Worm (Caenorhabditis elegans) whole organism, late embryonic: ENCODE results near the gene F55A4.13.

ENCODE experiments used
- F13H6.1 ChIP-seq: sonication (generic microtip); optimal IDR thresholded peaks from 2 replicates; lab custom pipeline; 2016; ENCODE audit warnings: missing genetic modification characterization, missing compliant biosample characterization
- ahr-1 ChIP-seq: sonication (generic microtip); optimal IDR thresholded peaks from 2 replicates; lab custom pipeline; 2016; ENCODE audit warnings: missing genetic modification characterization, missing compliant biosample characterization
- ama-1 ChIP-seq: fragments of 150-350 bp; optimal IDR thresholded peaks from 2 replicates; lab custom pipeline; 2014
- ceh-9 ChIP-seq: sonication (generic microtip); optimal IDR thresholded peaks from 2 replicates; lab custom pipeline; 2016; ENCODE audit warnings: mild to moderate bottlenecking, missing genetic modification characterization, inconsistent platforms, missing compliant biosample characterization
- dmd-4 ChIP-seq: sonication (generic microtip); optimal IDR thresholded peaks from 2 replicates; lab custom pipeline; 2016; ENCODE audit warnings: borderline replicate concordance, missing genetic modification characterization, missing compliant biosample characterization
- ets-4 ChIP-seq: sonication (generic microtip); optimal IDR thresholded peaks from 2 replicates; lab custom pipeline; 2016; ENCODE audit warnings: missing genetic modification characterization, missing compliant biosample characterization
- eyg-1 ChIP-seq: sonication (generic microtip); optimal IDR thresholded peaks from 2 replicates; lab custom pipeline; 2016; ENCODE audit warnings: missing genotype, missing genetic modification characterization, missing compliant biosample characterization
- pha-4 ChIP-seq: fragments of 150-350 bp; optimal IDR thresholded peaks from 2 replicates; lab custom pipeline; 2018; ENCODE audit warnings: missing biosample characterization, missing genetic modification reagents, missing genetic modification characterization

DNA sequence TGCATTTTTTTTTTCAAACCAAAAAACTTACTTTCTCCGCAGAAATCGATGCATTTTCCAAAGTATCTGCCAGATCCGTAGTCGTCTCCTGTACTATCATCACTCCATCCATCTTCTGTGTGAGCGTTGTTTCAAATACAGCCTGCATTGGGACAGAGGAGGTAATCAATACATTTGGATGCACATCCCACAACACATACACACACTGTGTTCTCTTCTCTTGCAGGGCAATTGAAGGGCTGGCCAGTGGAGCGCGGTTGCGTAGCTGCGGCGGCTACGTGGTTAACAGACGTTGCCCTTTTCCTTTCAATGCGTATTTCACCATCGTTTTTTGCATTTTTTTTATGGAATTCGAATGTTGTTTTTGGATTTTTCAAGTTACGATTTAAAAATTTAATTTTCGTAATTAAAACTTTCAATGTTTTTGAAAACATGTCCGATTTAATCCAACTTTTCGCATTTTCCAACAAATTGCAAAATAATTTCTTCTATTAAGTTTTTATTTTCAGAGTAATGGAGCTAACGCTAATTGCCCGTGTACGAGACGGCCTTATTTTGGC lies 17.8 kb upstream of the F55A4.13 start, which contains the start of the genes stau-1 and sec-22:
- TF ChIP-seq pha-4 (tag; lab: Kevin White, UChicago), result no peak
- no peak for TF ChIP-seq ceh-9 (tag; lab: Kevin White, UChicago)
- no peak for TF ChIP-seq F13H6.1
- no peak for TF ChIP-seq dmd-4 (tag; lab: Kevin White, UChicago)
- no peak for TF ChIP-seq ama-1 (lab: Kevin White, UChicago)
- no peak for TF ChIP-seq eyg-1
- no peak for TF ChIP-seq ahr-1 (tag; lab: Kevin White, UChicago)
- no peak for TF ChIP-seq ets-4 (tag; lab: Kevin White, UChicago)
